Fruit fly (Drosophila melanogaster): ENCODE measurements around the gene CG32576.
A peak's percentile ranks its signal among the peaks of the same experiment; 100 is the strongest.

Gene CG32576

DNA sequence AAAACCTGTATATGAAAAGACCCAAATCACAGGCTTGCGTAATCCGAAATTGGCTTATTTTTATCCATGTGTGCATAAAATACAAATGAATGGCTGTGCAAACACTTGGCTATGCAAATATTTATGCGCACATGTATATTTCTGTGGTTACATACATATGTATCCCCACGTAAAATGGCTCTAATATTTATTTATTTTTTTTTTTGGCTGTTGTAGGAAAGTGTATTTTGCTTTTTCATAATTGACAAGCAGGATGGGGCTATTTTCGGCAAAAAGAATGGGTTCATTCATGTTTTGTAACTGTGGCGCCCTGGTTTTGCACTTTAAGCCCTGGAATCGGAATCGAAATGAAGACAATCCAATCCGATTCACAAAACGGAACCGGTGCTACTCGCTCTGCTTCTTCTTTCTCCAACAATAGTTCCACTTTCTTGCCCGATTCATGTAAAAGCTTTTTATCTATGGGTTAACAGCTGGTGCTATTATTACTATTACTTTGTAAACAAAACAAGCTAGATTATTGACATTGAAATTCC, 46.8 kb upstream of the CG32576 start (continued):
- TF ChIP-seq Bteb2 (GFP tag; optimal IDR thresholded peaks at IDR 0.05) (peak; percentile 64), BtbVII (GFP tag; optimal IDR thresholded peaks at IDR 0.05) (peak; percentile 50), trem (tag; optimal IDR thresholded peaks at IDR 0.05) (peak; percentile 31), CG42726 (GFP tag; IDR thresholded peaks at IDR 0.05; ENCODE audit: partially characterized antibody) (no peak), CG1647 (GFP tag; optimal IDR thresholded peaks at IDR 0.05) (peak; percentile 65), hkb (optimal IDR thresholded peaks at IDR 0.05) (no peak), hkb (GFP tag; IDR thresholded peaks at IDR 0.05) (peak; percentile 88), jigr1 (GFP tag; IDR thresholded peaks at IDR 0.05) (no peak; the same call in 1 of the 3 replicates), CG3995 (GFP tag; optimal IDR thresholded peaks at IDR 0.05) (peak; percentile 7), CG2889 (GFP tag; IDR thresholded peaks at IDR 0.05) (peak; percentile 61; the same call in 1 of the 3 replicates), CG9727 (GFP tag; optimal IDR thresholded peaks at IDR 0.05) (peak; percentile 62), CG10366 (GFP tag; IDR thresholded peaks at IDR 0.05) (peak; percentile 62), fru (optimal IDR thresholded peaks at IDR 0.05) (no peak), esg (GFP tag; conservative IDR thresholded peaks at IDR 0.05) (peak; percentile 71), CG4730 (GFP tag; IDR thresholded peaks at IDR 0.05) (peak; percentile 59), Dbx (GFP tag; IDR thresholded peaks at IDR 0.05) (peak; percentile 78), CG16815 (GFP tag; optimal IDR thresholded peaks at IDR 0.05) (peak; percentile 36), mirr (GFP tag; optimal IDR thresholded peaks at IDR 0.05) (no peak), bab2 (GFP tag; optimal IDR thresholded peaks at IDR 0.05) (peak; percentile 70), CG12104 (GFP tag; optimal IDR thresholded peaks at IDR 0.05) (peak; percentile 73), CG13624 (GFP tag; optimal IDR thresholded peaks at IDR 0.05) (peak; percentile 71), wor (GFP tag; IDR thresholded peaks at IDR 0.05) (peak; percentile 51; the same call in 1 of the 2 replicates), sqz (GFP tag; optimal IDR thresholded peaks at IDR 0.05) (peak; percentile 25), CG3838 (GFP tag; optimal IDR thresholded peaks at IDR 0.05) (peak; percentile 30), Tbp (GFP tag; optimal IDR thresholded peaks at IDR 0.05) (no peak), CG43689 (GFP tag; IDR thresholded peaks at IDR 0.05) (no peak), CG34224 (GFP tag; IDR thresholded peaks at IDR 0.05; ENCODE audit: partially characterized antibody) (no peak), CG3847 (GFP tag; IDR thresholded peaks at IDR 0.05) (peak; percentile 65), CG11696 (GFP tag; IDR thresholded peaks at IDR 0.05) (peak; percentile 64; the same call in 1 of the 2 replicates), pzg (GFP tag; optimal IDR thresholded peaks at IDR 0.05) (peak; percentile 43), CG3065 (GFP tag; optimal IDR thresholded peaks at IDR 0.05) (peak; percentile 11), CG9609 (GFP tag; optimal IDR thresholded peaks at IDR 0.05) (peak; percentile 77), D (optimal IDR thresholded peaks at IDR 0.05) (no peak), D (GFP tag; optimal IDR thresholded peaks at IDR 0.05) (peak; percentile 40), TFAM (GFP tag; optimal IDR thresholded peaks at IDR 0.05) (no peak), Kr (GFP tag; optimal IDR thresholded peaks at IDR 0.05) (no peak), CG7271 (tag; optimal IDR thresholded peaks at IDR 0.05) (no peak), CG6854 (GFP tag; optimal IDR thresholded peaks at IDR 0.05) (peak; percentile 6), CG9437 (GFP tag; optimal IDR thresholded peaks at IDR 0.05) (peak; percentile 63), cad (GFP tag; optimal IDR thresholded peaks at IDR 0.05) (no peak), ara (GFP tag; IDR thresholded peaks at IDR 0.05) (peak; percentile 71), Hand (GFP tag; optimal IDR thresholded peaks at IDR 0.05) (peak; percentile 57), run (tag; optimal IDR thresholded peaks at IDR 0.05) (peak; percentile 10), pfk (GFP tag; optimal IDR thresholded peaks at IDR 0.05) (peak; percentile 23), CG34422 (GFP tag; IDR thresholded peaks at IDR 0.05) (peak; percentile 84), Dip2 (GFP tag; IDR thresholded peaks at IDR 0.05) (no peak), CG15696 (tag; optimal IDR thresholded peaks at IDR 0.05) (peak; percentile 21), CrebB (tag; optimal IDR thresholded peaks at IDR 0.05) (no peak), sna (GFP tag; IDR thresholded peaks at IDR 0.05; ENCODE audit: partially characterized antibody) (no peak), Ravus (GFP tag; IDR thresholded peaks at IDR 0.05) (peak; percentile 49; the same call in 1 of the 2 replicates), CG11398 (GFP tag; optimal IDR thresholded peaks at IDR 0.05) (peak; percentile 53), CHES-1-like (GFP tag; optimal IDR thresholded peaks at IDR 0.05) (peak; percentile 73)
